Worm (Caenorhabditis elegans) whole organism, early embryonic: Measurements from ENCODE around the gene hsp-75.

Source experiments
- B0310.2 ChIP-seq: sonication (generic microtip); optimal IDR thresholded peaks from 2 replicates; lab custom pipeline; 2016; ENCODE audit warnings: mild to moderate bottlenecking, missing genetic modification characterization, missing compliant biosample characterization
- F13C5.2 ChIP-seq: sonication (generic microtip); optimal IDR thresholded peaks from 2 replicates; lab custom pipeline; 2017; ENCODE audit warnings: mild to moderate bottlenecking, missing genetic modification characterization, inconsistent platforms, missing compliant biosample characterization
- aly-1 ChIP-seq: sonication (generic microtip); optimal IDR thresholded peaks from 2 replicates; lab custom pipeline; 2016; ENCODE audit warnings: missing genetic modification characterization, missing compliant biosample characterization
- ama-1 ChIP-seq: fragments of 150-350 bp; optimal IDR thresholded peaks from 2 replicates; lab custom pipeline; 2014
- ceh-13 ChIP-seq: fragments of 200-800 bp; sonication (Bioruptor generic); optimal IDR thresholded peaks from 2 replicates; lab custom pipeline; 2018; ENCODE audit warnings: mild to moderate bottlenecking, missing genetic modification characterization, missing compliant biosample characterization
- ceh-36 ChIP-seq: sonication (generic microtip); optimal IDR thresholded peaks from 2 replicates; lab custom pipeline; 2016; ENCODE audit warnings: missing genetic modification characterization, inconsistent platforms, missing compliant biosample characterization
- ets-7 ChIP-seq: sonication (generic microtip); optimal IDR thresholded peaks from 2 replicates; lab custom pipeline; 2016; ENCODE audit warnings: missing genotype, missing genetic modification characterization, missing compliant biosample characterization
- flt-1 ChIP-seq: fragments of 200-800 bp; sonication (Bioruptor generic); IDR thresholded peaks from 2 replicates; pipeline ENCODE4 v1.3.6; 2022; ENCODE audit warnings: missing genetic modification characterization, missing compliant biosample characterization
- hmbx-1 ChIP-seq: sonication (generic microtip); optimal IDR thresholded peaks from 2 replicates; lab custom pipeline; 2016; ENCODE audit warnings: mild to moderate bottlenecking, missing genetic modification characterization, missing compliant biosample characterization
- hmg-4 ChIP-seq: fragments of 200-800 bp; sonication (Bioruptor generic); optimal IDR thresholded peaks from 2 replicates; lab custom pipeline; 2018; ENCODE audit warnings: mild to moderate bottlenecking, missing genetic modification characterization, missing compliant biosample characterization
- hnd-1 ChIP-seq: sonication (generic microtip); optimal IDR thresholded peaks from 2 replicates; lab custom pipeline; 2016; ENCODE audit warnings: missing genetic modification characterization, missing compliant biosample characterization
- pes-1 ChIP-seq: fragments of 200-800 bp; sonication (Bioruptor generic); IDR thresholded peaks from 2 replicates; pipeline ENCODE4 v1.3.6; 2022; ENCODE audit warnings: missing genetic modification reagents, missing genetic modification characterization, missing compliant biosample characterization
- scrt-1 ChIP-seq: fragments of 200-800 bp; sonication (Bioruptor generic); IDR thresholded peaks from 2 replicates; pipeline ENCODE4 v1.3.6; 2022; ENCODE audit warnings: missing genetic modification characterization, missing compliant biosample characterization
- sea-1 ChIP-seq: fragments of 200-800 bp; sonication (Bioruptor generic); conservative IDR thresholded peaks from 2 replicates; pipeline ENCODE4 v1.3.6; 2022; ENCODE audit warnings: missing genetic modification characterization, missing compliant biosample characterization
- tbx-11 ChIP-seq: fragments of 200-800 bp; sonication (Bioruptor generic); IDR thresholded peaks from 2 replicates; pipeline ENCODE4 v1.3.6; 2022; ENCODE audit warnings: missing genetic modification characterization, missing compliant biosample characterization
- tbx-37 ChIP-seq: fragments of 200-800 bp; sonication (Bioruptor generic); conservative IDR thresholded peaks from 2 replicates; pipeline ENCODE4 v1.3.6; 2022; ENCODE audit warnings: missing genetic modification reagents, missing genetic modification characterization, missing compliant biosample characterization
- tra-4 ChIP-seq: sonication (generic microtip); optimal IDR thresholded peaks from 2 replicates; lab custom pipeline; 2017; ENCODE audit warnings: missing genetic modification characterization, missing compliant biosample characterization

Gene hsp-75

ce11 chrIII:7234148-7234547, 7.6 kb upstream of the hsp-75 start, which contains the start of gene ndus-8:
ndus-8 (minus strand) TSS chrIII:7234202.
- TF ChIP-seq pes-1 (GFP tag; lab: Robert Waterston, UW) (no peak), ceh-36 (tag; lab: Kevin White, UChicago) (no peak), hnd-1 (tag; lab: Kevin White, UChicago) (no peak), flt-1 (GFP tag; lab: Robert Waterston, UW) (no peak), ets-7 (tag; lab: Kevin White, UChicago) (no peak), B0310.2 (tag; lab: Kevin White, UChicago) (no peak), hmbx-1 (no peak), aly-1 (tag; lab: Kevin White, UChicago) (no peak), tbx-37 (GFP tag; lab: Robert Waterston, UW) (no peak), F13C5.2 (tag; lab: Kevin White, UChicago) (no peak), scrt-1 (no peak), tbx-11 (GFP tag; lab: Robert Waterston, UW) (no peak), sea-1 (GFP tag; lab: Robert Waterston, UW) (no peak), hmg-4 (GFP tag; lab: Kevin White, UChicago) (no peak)

- TF ChIP-seq tbx-37 (GFP tag; lab: Robert Waterston, UW) = no peak
- no peak for TF ChIP-seq tbx-11 (GFP tag; lab: Robert Waterston, UW)
- no peak for TF ChIP-seq hmbx-1
- no peak for TF ChIP-seq ama-1 (lab: Kevin White, UChicago)
- TF ChIP-seq ceh-36 (tag; lab: Kevin White, UChicago) = no peak
- no peak for TF ChIP-seq flt-1 (GFP tag; lab: Robert Waterston, UW)
- no peak for TF ChIP-seq tra-4 (tag; lab: Kevin White, UChicago)
- no peak for TF ChIP-seq aly-1 (tag; lab: Kevin White, UChicago)
- TF ChIP-seq hmg-4 (GFP tag; lab: Kevin White, UChicago) = no peak
- no peak for TF ChIP-seq F13C5.2 (tag; lab: Kevin White, UChicago)
- TF ChIP-seq pes-1 (GFP tag; lab: Robert Waterston, UW) = no peak
- no peak for TF ChIP-seq ets-7 (tag; lab: Kevin White, UChicago)
- no peak for TF ChIP-seq sea-1 (GFP tag; lab: Robert Waterston, UW)
- no peak for TF ChIP-seq ceh-13
- no peak for TF ChIP-seq B0310.2 (tag; lab: Kevin White, UChicago)
- TF ChIP-seq scrt-1 = no peak
- TF ChIP-seq hnd-1 (tag; lab: Kevin White, UChicago) = no peak
These were observed 6.3 kb upstream of the hsp-75 start, which contains the start of gene adr-2 for ce11 chrIII:7232782-7233181. adr-2 (minus strand) TSS chrIII:7232882.

- TF ChIP-seq ama-1 (lab: Kevin White, UChicago) (no peak), hmg-4 (GFP tag; lab: Kevin White, UChicago) (no peak), flt-1 (GFP tag; lab: Robert Waterston, UW) (no peak), hmbx-1 (no peak), ceh-13 (no peak), ets-7 (tag; lab: Kevin White, UChicago) (no peak), B0310.2 (tag; lab: Kevin White, UChicago) (no peak), sea-1 (GFP tag; lab: Robert Waterston, UW) (no peak), tra-4 (tag; lab: Kevin White, UChicago) (no peak), tbx-11 (GFP tag; lab: Robert Waterston, UW) (no peak), F13C5.2 (tag; lab: Kevin White, UChicago) (no peak), tbx-37 (GFP tag; lab: Robert Waterston, UW) (no peak), hnd-1 (tag; lab: Kevin White, UChicago) (no peak), ceh-36 (tag; lab: Kevin White, UChicago) (no peak), pes-1 (GFP tag; lab: Robert Waterston, UW) (no peak), scrt-1 (no peak), aly-1 (tag; lab: Kevin White, UChicago) (no peak)
These were observed 4.3 kb upstream of the hsp-75 start, which contains the start of gene R151.10 for ce11 chrIII:7230841-7231240. R151.10 (minus strand) TSS chrIII:7230941.

ce11 chrIII:7229687-7230086, 3.2 kb upstream of the hsp-75 start, which contains the start of gene R151.8:
R151.8 (minus strand) TSS chrIII:7229787.
- TF ChIP-seq ceh-36 (tag; lab: Kevin White, UChicago) (no peak), flt-1 (GFP tag; lab: Robert Waterston, UW) (no peak), tra-4 (tag; lab: Kevin White, UChicago) (no peak), sea-1 (GFP tag; lab: Robert Waterston, UW) (no peak), hmbx-1 (no peak), hnd-1 (tag; lab: Kevin White, UChicago) (no peak), ets-7 (tag; lab: Kevin White, UChicago) (no peak), scrt-1 (no peak)

- TF ChIP-seq flt-1 (GFP tag; lab: Robert Waterston, UW) (no peak), ets-7 (tag; lab: Kevin White, UChicago) (no peak), hnd-1 (tag; lab: Kevin White, UChicago) (no peak), B0310.2 (tag; lab: Kevin White, UChicago) (no peak), hmbx-1 (no peak), tbx-37 (GFP tag; lab: Robert Waterston, UW) (no peak), hmg-4 (GFP tag; lab: Kevin White, UChicago) (no peak), ama-1 (lab: Kevin White, UChicago) (no peak), ceh-13 (no peak), sea-1 (GFP tag; lab: Robert Waterston, UW) (no peak), F13C5.2 (tag; lab: Kevin White, UChicago) (no peak), aly-1 (tag; lab: Kevin White, UChicago) (no peak), pes-1 (GFP tag; lab: Robert Waterston, UW) (no peak), tbx-11 (GFP tag; lab: Robert Waterston, UW) (no peak), tra-4 (tag; lab: Kevin White, UChicago) (no peak), ceh-36 (tag; lab: Kevin White, UChicago) (no peak), scrt-1 (no peak)
These were observed 3.5 kb downstream of the hsp-75 start, which contains the start of gene der-2 for ce11 chrIII:7223029-7223428. der-2 (minus strand) TSS chrIII:7223129.

- TF ChIP-seq scrt-1 (no peak), B0310.2 (tag; lab: Kevin White, UChicago) (no peak), hmg-4 (GFP tag; lab: Kevin White, UChicago) (no peak), ama-1 (lab: Kevin White, UChicago) (no peak), ets-7 (tag; lab: Kevin White, UChicago) (no peak), ceh-13 (no peak), pes-1 (GFP tag; lab: Robert Waterston, UW) (no peak), tbx-37 (GFP tag; lab: Robert Waterston, UW) (no peak), flt-1 (GFP tag; lab: Robert Waterston, UW) (no peak), tbx-11 (GFP tag; lab: Robert Waterston, UW) (no peak), aly-1 (tag; lab: Kevin White, UChicago) (no peak), hmbx-1 (no peak), sea-1 (GFP tag; lab: Robert Waterston, UW) (no peak), tra-4 (tag; lab: Kevin White, UChicago) (no peak), F13C5.2 (tag; lab: Kevin White, UChicago) (no peak), hnd-1 (tag; lab: Kevin White, UChicago) (no peak), ceh-36 (tag; lab: Kevin White, UChicago) (no peak)
These were observed 5.4 kb downstream of the hsp-75 start for ce11 chrIII:7221103-7221502.
